Fruit fly (Drosophila melanogaster): Measurements from ENCODE around the gene CG43815.
A peak's percentile ranks its signal among the peaks of the same experiment; 100 is the strongest.

dm6 chr2L:3582692-3583091 is 6.7 kb downstream of the CG43815 start:
- TF ChIP-seq Ets96B (tag; optimal IDR thresholded peaks at IDR 0.05) (peak; percentile 84), CG6792 (GFP tag; optimal IDR thresholded peaks at IDR 0.05) (peak; percentile 56), Eip93F (GFP tag; optimal IDR thresholded peaks at IDR 0.05) (no peak), salr (GFP tag; optimal IDR thresholded peaks at IDR 0.05) (peak; percentile 0 to 74), CG6854 (GFP tag; optimal IDR thresholded peaks at IDR 0.05) (no peak), dac (GFP tag; optimal IDR thresholded peaks at IDR 0.05) (no peak), CG3032 (tag; optimal IDR thresholded peaks at IDR 0.05) (peak; percentile 70), Blimp-1 (GFP tag; optimal IDR thresholded peaks at IDR 0.05) (no peak), dsx (GFP tag; optimal IDR thresholded peaks at IDR 0.05; ENCODE audit: poor library complexity, severe bottlenecking) (peak; percentile 81), Gug (GFP tag; IDR thresholded peaks at IDR 0.05) (no peak), lz (GFP tag; optimal IDR thresholded peaks at IDR 0.05) (peak; percentile 33)

Measured in whole organism, prepupa.